Fruit fly (Drosophila melanogaster) whole organism, embryonic: Measurements from ENCODE around the gene CG13766.

Experiments
- Ada2b ChIP-seq: fragments of 200-800 bp; sonication (Bioruptor generic); IDR thresholded peaks from 2 replicates; pipeline ENCODE4 v1.3.6; 2022; ENCODE audit warnings: missing biosample characterization, missing genetic modification characterization
- Awh ChIP-seq: fragments of 200-800 bp; sonication (Bioruptor generic); IDR thresholded peaks from 2 replicates; pipeline ENCODE4, ENCODE4 v1.3.6; 2022; ENCODE audit warnings: missing biosample characterization, missing genetic modification characterization
- C15 ChIP-seq: fragments of 200-800 bp; sonication (Bioruptor generic); IDR thresholded peaks from 3 replicates; pipeline ENCODE4 v1.3.6; 2022; ENCODE audit warnings: missing biosample characterization, missing genetic modification characterization
- CG10267 ChIP-seq: fragments of 200-800 bp; sonication (Bioruptor generic); optimal IDR thresholded peaks from 2 replicates; lab custom pipeline; 2018; ENCODE audit warnings: missing biosample characterization, mild to moderate bottlenecking, missing genetic modification characterization, moderate library complexity
- CG10565 ChIP-seq: fragments of 200-800 bp; sonication (Bioruptor generic); optimal IDR thresholded peaks from 3 replicates; lab custom pipeline; 2016; ENCODE audit warnings: missing biosample characterization, mild to moderate bottlenecking, missing genetic modification characterization
- CG12391 ChIP-seq: fragments of 200-800 bp; sonication (Bioruptor generic); optimal IDR thresholded peaks from 3 replicates; lab custom pipeline; 2018; ENCODE audit warnings: missing biosample characterization, mild to moderate bottlenecking, missing genetic modification characterization, moderate library complexity
- CG14710 ChIP-seq: fragments of 200-800 bp; sonication (Bioruptor generic); optimal IDR thresholded peaks from 3 replicates; lab custom pipeline; 2019; ENCODE audit warnings: missing biosample characterization, mild to moderate bottlenecking, missing genetic modification characterization, moderate library complexity
- CG1603 ChIP-seq: fragments of 200-800 bp; sonication (Bioruptor generic); optimal IDR thresholded peaks from 2 replicates; lab custom pipeline; 2019; ENCODE audit warnings: missing biosample characterization, mild to moderate bottlenecking, missing genetic modification characterization, moderate library complexity
- CG17802 ChIP-seq: fragments of 200-800 bp; sonication (Bioruptor generic); optimal IDR thresholded peaks from 2 replicates; lab custom pipeline; 2018; ENCODE audit warnings: missing biosample characterization, mild to moderate bottlenecking, missing genetic modification characterization, moderate library complexity
- CG18262 ChIP-seq: fragments of 200-800 bp; optimal IDR thresholded peaks from 3 replicates; lab custom pipeline; 2019; ENCODE audit warnings: missing biosample characterization, mild to moderate bottlenecking, missing genetic modification characterization, moderate library complexity
- CG18476 ChIP-seq: fragments of 200-800 bp; sonication (Bioruptor generic); optimal IDR thresholded peaks from 2 replicates; lab custom pipeline; 2016; ENCODE audit warnings: missing biosample characterization, mild to moderate bottlenecking, missing genetic modification characterization
- CG33557 ChIP-seq: fragments of 200-800 bp; sonication (Bioruptor generic); optimal IDR thresholded peaks from 2 replicates; lab custom pipeline; 2019; ENCODE audit warnings: missing biosample characterization, mild to moderate bottlenecking, missing genetic modification characterization, moderate library complexity
- CG3726 ChIP-seq: fragments of 200-800 bp; sonication (Bioruptor generic); IDR thresholded peaks from 3 replicates; pipeline ENCODE4, ENCODE4 v1.3.6; 2022; ENCODE audit warnings: missing biosample characterization, missing genetic modification characterization
- CG4730 ChIP-seq: fragments of 200-800 bp; sonication (Bioruptor generic); IDR thresholded peaks from 2 replicates; pipeline ENCODE4 v1.3.6; 2022; ENCODE audit warnings: missing biosample characterization, missing genetic modification characterization
- CG5245 ChIP-seq: fragments of 200-800 bp; sonication (Bioruptor generic); optimal IDR thresholded peaks from 3 replicates; lab custom pipeline; 2016; ENCODE audit warnings: missing biosample characterization, missing genetic modification characterization
- CG6689 ChIP-seq: fragments of 200-800 bp; sonication (Bioruptor generic); IDR thresholded peaks from 2 replicates; pipeline ENCODE4 v1.3.6; 2022; ENCODE audit warnings: missing biosample characterization, missing genetic modification characterization
- CG7839 ChIP-seq: fragments of 200-800 bp; sonication (Bioruptor generic); optimal IDR thresholded peaks from 3 replicates; lab custom pipeline; 2018; ENCODE audit warnings: missing biosample characterization, mild to moderate bottlenecking, missing genetic modification characterization, moderate library complexity
- CG7963 ChIP-seq: fragments of 200-800 bp; sonication (Bioruptor generic); IDR thresholded peaks from 3 replicates; pipeline ENCODE4 v1.3.6; 2022; ENCODE audit warnings: missing biosample characterization, missing genetic modification characterization; ENCODE audit not compliant: partially characterized antibody
- CG9932 ChIP-seq: fragments of 200-800 bp; sonication (Bioruptor generic); IDR thresholded peaks from 2 replicates; pipeline ENCODE4 v1.3.6; 2022; ENCODE audit warnings: missing biosample characterization, missing genetic modification characterization
- Camta ChIP-seq: fragments of 200-800 bp; sonication (Bioruptor generic); optimal IDR thresholded peaks from 2 replicates; lab custom pipeline; 2016; ENCODE audit warnings: missing biosample characterization, missing genetic modification characterization
- Doc3 ChIP-seq: fragments of 200-800 bp; sonication (Bioruptor generic); IDR thresholded peaks from 3 replicates; pipeline ENCODE4 v1.3.6; 2022; ENCODE audit warnings: missing biosample characterization, missing genetic modification characterization; ENCODE audit not compliant: partially characterized antibody
- Dp ChIP-seq: fragments of 200-800 bp; sonication (Bioruptor generic); optimal IDR thresholded peaks from 2 replicates; lab custom pipeline; 2018; ENCODE audit warnings: missing biosample characterization, mild to moderate bottlenecking, missing genetic modification characterization, moderate library complexity
- Fer1 ChIP-seq: fragments of 200-800 bp; sonication (Bioruptor generic); optimal IDR thresholded peaks from 2 replicates; lab custom pipeline; 2017; ENCODE audit warnings: missing biosample characterization, mild to moderate bottlenecking, missing genetic modification characterization
- HLHmδ ChIP-seq: fragments of 200-800 bp; sonication (Bioruptor generic); optimal IDR thresholded peaks from 2 replicates; lab custom pipeline; 2018; ENCODE audit warnings: missing biosample characterization, mild to moderate bottlenecking, missing genetic modification characterization, moderate library complexity
- Hsf ChIP-seq: fragments of 200-800 bp; sonication (Bioruptor generic); optimal IDR thresholded peaks from 3 replicates; lab custom pipeline; 2016; ENCODE audit warnings: missing biosample characterization, missing genetic modification characterization
- MESR4 ChIP-seq: fragments of 200-800 bp; sonication (Bioruptor generic); optimal IDR thresholded peaks from 2 replicates; lab custom pipeline; 2018; ENCODE audit warnings: missing biosample characterization, mild to moderate bottlenecking, missing genetic modification characterization, moderate library complexity
- Ravus ChIP-seq: fragments of 200-800 bp; sonication (Bioruptor generic); IDR thresholded peaks from 2 replicates; pipeline ENCODE4 v1.3.6; 2022; ENCODE audit warnings: missing biosample characterization, missing genetic modification characterization
- Rfx ChIP-seq: fragments of 200-800 bp; sonication (Bioruptor generic); IDR thresholded peaks from 2 replicates; pipeline ENCODE4 v1.3.6; 2022; ENCODE audit warnings: missing biosample characterization, missing genetic modification characterization
- Sox100B ChIP-seq: fragments of 200-800 bp; sonication (Bioruptor generic); optimal IDR thresholded peaks from 3 replicates; lab custom pipeline; 2018; ENCODE audit warnings: missing biosample characterization, mild to moderate bottlenecking, missing genetic modification characterization
- Sox102F ChIP-seq: fragments of 200-800 bp; sonication (Bioruptor generic); optimal IDR thresholded peaks from 2 replicates; lab custom pipeline; 2018; ENCODE audit warnings: missing biosample characterization, mild to moderate bottlenecking, missing genetic modification characterization, moderate library complexity
- Stat92E ChIP-seq, 3 experiments: fragments of >200 bp in 2 of 3; fragments of 200-800 bp in 1 of 3; sonication (Bioruptor generic) in 1 of 3; optimal IDR thresholded peaks; 2 replicates each; lab custom pipeline; 2017 to 2019; ENCODE audit warnings: missing biosample characterization in 3 of 3, missing genetic modification characterization in 3 of 3, mild to moderate bottlenecking in 1 of 3, moderate library complexity in 1 of 3
- aop ChIP-seq: fragments of 200-800 bp; sonication (Bioruptor generic); IDR thresholded peaks from 2 replicates; pipeline ENCODE4 v1.3.6; 2022; ENCODE audit warnings: missing biosample characterization, missing genetic modification characterization
- dm ChIP-seq: fragments of 200-800 bp; sonication (Bioruptor generic); optimal IDR thresholded peaks from 3 replicates; lab custom pipeline; 2016; ENCODE audit warnings: missing biosample characterization, missing genetic modification characterization
- dmrt11E ChIP-seq: fragments of 200-800 bp; sonication (Bioruptor generic); optimal IDR thresholded peaks from 3 replicates; lab custom pipeline; 2018; ENCODE audit warnings: missing biosample characterization, mild to moderate bottlenecking, missing genetic modification characterization, moderate library complexity
- ems ChIP-seq: fragments of 200-800 bp; sonication (Bioruptor generic); optimal IDR thresholded peaks from 3 replicates; lab custom pipeline; 2016; ENCODE audit warnings: missing biosample characterization, missing genetic modification characterization
- fd96Cb ChIP-seq: fragments of 200-800 bp; sonication (Bioruptor generic); optimal IDR thresholded peaks from 2 replicates; lab custom pipeline; 2018; ENCODE audit warnings: missing biosample characterization, mild to moderate bottlenecking, missing genetic modification characterization, moderate library complexity
- fru ChIP-seq: fragments of >200 bp; optimal IDR thresholded peaks from 2 replicates; lab custom pipeline; 2017
- gcm ChIP-seq: fragments of 200-800 bp; sonication (Bioruptor generic); optimal IDR thresholded peaks from 2 replicates; lab custom pipeline; 2019; ENCODE audit warnings: missing biosample characterization, mild to moderate bottlenecking, missing genetic modification characterization, moderate library complexity
- inv ChIP-seq: fragments of 200-800 bp; sonication (Bioruptor generic); IDR thresholded peaks from 2 replicates; pipeline ENCODE4 v1.3.6; 2022; ENCODE audit warnings: missing biosample characterization, missing genetic modification characterization; ENCODE audit not compliant: partially characterized antibody
- jing ChIP-seq: fragments of 200-800 bp; sonication (Bioruptor generic); optimal IDR thresholded peaks from 2 replicates; lab custom pipeline; 2018; ENCODE audit warnings: missing biosample characterization, mild to moderate bottlenecking, missing genetic modification characterization
- jumu ChIP-seq: fragments of 200-800 bp; sonication (Bioruptor generic); optimal IDR thresholded peaks from 3 replicates; lab custom pipeline; 2016; ENCODE audit warnings: missing biosample characterization, missing genetic modification characterization
- kay ChIP-seq: fragments of 200-800 bp; sonication (Bioruptor generic); optimal IDR thresholded peaks from 2 replicates; lab custom pipeline; 2016; ENCODE audit warnings: missing biosample characterization, missing genetic modification characterization
- phol ChIP-seq: fragments of 200-800 bp; sonication (Bioruptor generic); optimal IDR thresholded peaks from 3 replicates; lab custom pipeline; 2018; ENCODE audit warnings: missing biosample characterization, mild to moderate bottlenecking, missing genetic modification characterization, moderate library complexity
- pros ChIP-seq: fragments of 200-800 bp; sonication (Bioruptor generic); optimal IDR thresholded peaks from 3 replicates; lab custom pipeline; 2019; ENCODE audit warnings: missing biosample characterization, mild to moderate bottlenecking, missing genetic modification characterization, moderate library complexity
- rib ChIP-seq: fragments of 200-800 bp; sonication (Bioruptor generic); IDR thresholded peaks from 2 replicates; pipeline ENCODE4 v1.3.6; 2022; ENCODE audit warnings: missing biosample characterization, missing genetic modification characterization
- scrt ChIP-seq: fragments of 200-800 bp; sonication (Bioruptor generic); optimal IDR thresholded peaks from 2 replicates; lab custom pipeline; 2018; ENCODE audit warnings: missing biosample characterization, mild to moderate bottlenecking, missing genetic modification characterization, moderate library complexity
- sd ChIP-seq: fragments of 200-800 bp; sonication (Bioruptor generic); optimal IDR thresholded peaks from 3 replicates; lab custom pipeline; 2018; ENCODE audit warnings: missing biosample characterization, mild to moderate bottlenecking, missing genetic modification characterization, moderate library complexity
- shn ChIP-seq: fragments of 200-800 bp; sonication (Bioruptor generic); optimal IDR thresholded peaks from 3 replicates; lab custom pipeline; 2016; ENCODE audit warnings: missing biosample characterization, missing genetic modification characterization

Gene CG13766

DNA sequence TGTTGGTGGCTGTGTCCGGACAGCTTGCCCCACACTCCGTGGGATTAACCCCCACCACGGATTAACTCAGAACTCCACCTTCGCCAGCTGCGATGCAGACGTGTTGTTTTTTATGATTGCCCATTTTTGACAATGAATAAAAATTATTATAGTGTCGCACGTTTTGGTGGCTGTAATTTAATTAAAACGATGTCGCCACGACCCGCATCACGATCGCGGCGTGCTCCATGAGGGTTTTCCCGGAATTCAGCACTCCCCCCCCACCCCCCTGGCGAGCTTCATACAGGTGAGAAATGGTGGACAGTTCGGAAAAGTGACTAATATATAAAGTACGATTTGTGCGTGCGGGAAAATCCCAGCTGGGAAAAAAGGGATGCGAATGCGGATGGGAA, 12.2 kb downstream of the CG13766 start (continued):
- TF ChIP-seq Stat92E (GFP tag; optimal IDR thresholded peaks at IDR 0.05; lab: Kevin White, UChicago) (peak in 1 of 3 experiments; percentile 84), Awh (GFP tag; lab: Robert Waterston, UW) (peak; percentile 31; the same call in 1 of the 2 replicates), sd (tag; lab: Kevin White, UChicago) (peak; percentile 55), CG5245 (no peak), Fer1 (GFP tag; lab: Kevin White, UChicago) (no peak), HLHmδ (GFP tag; lab: Kevin White, UChicago) (peak; percentile 32), gcm (peak; percentile 80), Ada2b (GFP tag; lab: Robert Waterston, UW) (no peak), CG18476 (GFP tag; lab: Kevin White, UChicago) (no peak)

- TF ChIP-seq CG1603 (tag; lab: Kevin White, UChicago) (peak; percentile 4), fru (lab: Kevin White, UChicago) (no peak), pros (GFP tag; lab: Kevin White, UChicago) (peak; percentile 31), jumu (GFP tag; lab: Kevin White, UChicago) (peak; percentile 22), MESR4 (no peak), CG10267 (tag; lab: Kevin White, UChicago) (peak; percentile 2), CG18262 (tag; lab: Kevin White, UChicago) (peak; percentile 43), CG3726 (GFP tag; lab: Robert Waterston, UW) (no peak), CG12391 (tag; lab: Kevin White, UChicago) (peak; percentile 6), Ravus (GFP tag; lab: Robert Waterston, UW) (no peak), CG33557 (GFP tag; lab: Kevin White, UChicago) (peak; percentile 19), CG14710 (no peak), CG10565 (GFP tag; lab: Kevin White, UChicago) (no peak), CG7839 (tag; lab: Kevin White, UChicago) (peak; percentile 26), CG4730 (GFP tag; lab: Robert Waterston, UW) (no peak), aop (GFP tag; lab: Robert Waterston, UW) (no peak), dm (no peak), CG17802 (tag; lab: Kevin White, UChicago) (no peak), C15 (GFP tag; lab: Robert Waterston, UW) (no peak), Rfx (GFP tag; lab: Robert Waterston, UW) (no peak), scrt (GFP tag; lab: Kevin White, UChicago) (no peak), ems (GFP tag; lab: Kevin White, UChicago) (no peak), Sox100B (GFP tag; lab: Kevin White, UChicago) (peak; percentile 18), Camta (GFP tag; lab: Kevin White, UChicago) (no peak), Sox102F (GFP tag; lab: Kevin White, UChicago) (peak; percentile 10), fd96Cb (tag; lab: Kevin White, UChicago) (peak; percentile 4), Dp (GFP tag; lab: Kevin White, UChicago) (no peak), jing (GFP tag; lab: Kevin White, UChicago) (peak; percentile 1), Hsf (no peak), Doc3 (GFP tag; lab: Robert Waterston, UW) (no peak), CG6689 (peak; percentile 20; the same call in 1 of the 2 replicates), CG9932 (0 out of 2 replicates have a peak, but pooled peaks have one; percentile 7), inv (no peak), dmrt11E (peak; percentile 25), CG7963 (GFP tag; lab: Robert Waterston, UW) (no peak), phol (tag; lab: Kevin White, UChicago) (no peak), shn (GFP tag; lab: Kevin White, UChicago) (no peak), rib (no peak), kay (GFP tag; lab: Kevin White, UChicago) (no peak)
Observed at dm6 chr2L:6553041-6553796, 12.8 kb downstream of the CG13766 start.
